Fruit fly (Drosophila melanogaster): ENCODE results near the gene CG7632.

CG7632 gene

DNA sequence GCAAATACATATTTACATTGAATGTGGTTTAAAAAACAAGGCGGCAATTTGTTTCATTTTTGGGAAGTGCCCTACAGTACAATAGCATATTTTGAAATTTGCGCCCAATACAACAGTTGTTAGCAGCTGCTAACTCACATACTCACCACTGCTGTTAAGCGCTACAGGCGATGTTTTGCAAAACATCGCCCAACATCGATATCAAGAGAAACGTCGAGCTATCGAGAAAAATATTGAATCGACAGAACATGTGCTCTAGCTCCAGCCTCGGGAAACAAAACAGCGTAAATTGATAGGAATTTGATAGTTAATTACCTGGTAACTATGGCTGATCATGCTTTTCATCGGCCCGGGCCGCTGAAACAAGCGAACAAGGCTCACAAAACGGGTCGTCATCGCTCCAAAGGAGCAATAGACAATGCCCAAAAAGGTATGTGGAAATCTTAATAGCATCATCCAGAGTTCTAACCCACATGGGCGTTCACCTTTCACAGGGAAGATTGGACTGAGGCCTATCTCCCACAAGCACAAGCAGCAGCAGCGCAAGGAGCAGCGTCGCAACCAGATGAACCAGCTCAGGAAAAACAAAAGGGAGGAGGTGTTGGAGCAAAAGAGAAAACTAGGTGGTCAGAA is 30.6 kb downstream of the CG7632 start, which contains the start of gene Tsr1 (continued):
- TF ChIP-seq btn (GFP tag; optimal IDR thresholded peaks at IDR 0.05) (no peak), CG14710 (tag; optimal IDR thresholded peaks at IDR 0.05) (no peak), vvl (GFP tag; IDR thresholded peaks at IDR 0.05) (no peak), zen (tag; optimal IDR thresholded peaks at IDR 0.05) (no peak), CG14667 (GFP tag; IDR thresholded peaks at IDR 0.05) (no peak), D19A (tag; optimal IDR thresholded peaks at IDR 0.05) (no peak), E2f2 (GFP tag; IDR thresholded peaks at IDR 0.05) (peak; percentile 93), Eip74EF (GFP tag; optimal IDR thresholded peaks at IDR 0.05) (no peak), fd3F (GFP tag; optimal IDR thresholded peaks at IDR 0.05) (no peak), CG43689 (GFP tag; IDR thresholded peaks at IDR 0.05) (no peak), sd (tag; optimal IDR thresholded peaks at IDR 0.05) (no peak), zfh1 (GFP tag; IDR thresholded peaks at IDR 0.05) (no peak), inv (GFP tag; IDR thresholded peaks at IDR 0.05; ENCODE audit: partially characterized antibody) (peak; percentile 70), Camta (GFP tag; optimal IDR thresholded peaks at IDR 0.05) (no peak), HLH4C (GFP tag; IDR thresholded peaks at IDR 0.05; ENCODE audit: partially characterized antibody) (peak; percentile 80), slp2 (GFP tag; optimal IDR thresholded peaks at IDR 0.05) (no peak), CG18262 (tag; optimal IDR thresholded peaks at IDR 0.05) (no peak), sna (GFP tag; IDR thresholded peaks at IDR 0.05; ENCODE audit: partially characterized antibody) (peak; percentile 85), CG8944 (GFP tag; optimal IDR thresholded peaks at IDR 0.05) (no peak), dm (GFP tag; optimal IDR thresholded peaks at IDR 0.05) (peak; percentile 96), so (GFP tag; IDR thresholded peaks at IDR 0.05) (no peak), bbx (GFP tag; IDR thresholded peaks at IDR 0.05; ENCODE audit: partially characterized antibody) (peak; percentile 92), Nf-YB (GFP tag; optimal IDR thresholded peaks at IDR 0.05) (no peak), CG12219 (GFP tag; optimal IDR thresholded peaks at IDR 0.05) (no peak), Rx (GFP tag; IDR thresholded peaks at IDR 0.05) (no peak), CG14860 (GFP tag; IDR thresholded peaks at IDR 0.05; ENCODE audit: partially characterized antibody) (peak; percentile 69), Doc2 (GFP tag; IDR thresholded peaks at IDR 0.05) (no peak), CG15269 (tag; optimal IDR thresholded peaks at IDR 0.05) (no peak), fu2 (GFP tag; optimal IDR thresholded peaks at IDR 0.05) (no peak), CG10979 (tag; optimal IDR thresholded peaks at IDR 0.05) (no peak), Opbp (GFP tag; IDR thresholded peaks at IDR 0.05; ENCODE audit: partially characterized antibody) (peak; percentile 89), ap (GFP tag; IDR thresholded peaks at IDR 0.05) (no peak)

DNA sequence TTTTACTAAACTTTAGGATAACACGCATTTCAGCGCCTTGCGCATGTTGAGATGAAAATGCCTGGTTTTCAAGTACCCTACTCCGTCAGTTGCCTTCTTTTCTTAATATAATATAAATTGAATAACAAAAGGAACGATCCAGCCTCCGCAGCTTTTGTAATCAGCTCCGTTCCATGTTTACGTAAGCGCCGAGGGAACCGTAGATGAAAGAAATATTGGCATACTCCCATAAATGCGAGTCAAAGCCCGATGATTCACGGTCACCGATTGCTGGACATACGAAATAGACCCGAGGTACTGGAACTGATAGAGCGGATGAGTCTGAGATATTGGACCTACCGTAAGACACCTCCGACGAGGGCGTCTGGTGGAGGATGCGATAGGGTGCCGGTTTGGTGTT is 38.1 kb downstream of the CG7632 start:
- TF ChIP-seq Hand (GFP tag; optimal IDR thresholded peaks at IDR 0.05) (no peak), Fer1 (GFP tag; optimal IDR thresholded peaks at IDR 0.05) (no peak), CG11695 (GFP tag; IDR thresholded peaks at IDR 0.05) (no peak), CG12744 (GFP tag; optimal IDR thresholded peaks at IDR 0.05) (no peak), CG3281 (GFP tag; optimal IDR thresholded peaks at IDR 0.05) (no peak), CG8478 (optimal IDR thresholded peaks at IDR 0.05) (no peak), ab (GFP tag; optimal IDR thresholded peaks at IDR 0.05) (no peak)
